Worm (Caenorhabditis elegans) whole organism, L4 larva: ENCODE results near the gene pgl-2.
A peak's percentile ranks its signal among the peaks of the same experiment; 100 is the strongest.

Source experiments
- F26F4.8 ChIP-seq: fragments of 200-800 bp; sonication (Bioruptor generic); conservative IDR thresholded peaks from 2 replicates; pipeline ENCODE4 v1.3.6; 2022; ENCODE audit warnings: missing genetic modification characterization, missing compliant biosample characterization
- F37D6.2 ChIP-seq: sonication (generic microtip); optimal IDR thresholded peaks from 2 replicates; lab custom pipeline; 2016; ENCODE audit warnings: mild to moderate bottlenecking, missing genetic modification characterization, missing compliant biosample characterization
- F44E2.7 ChIP-seq: fragments of 200-800 bp; sonication (Bioruptor generic); IDR thresholded peaks from 2 replicates; pipeline ENCODE4 v2.1.2; 2022; ENCODE audit warnings: missing genetic modification characterization, missing compliant biosample characterization
- T20F7.1 ChIP-seq: fragments of 200-800 bp; sonication (Bioruptor generic); optimal IDR thresholded peaks from 2 replicates; lab custom pipeline; 2018; ENCODE audit warnings: mild to moderate bottlenecking, missing genetic modification characterization, missing compliant biosample characterization
- ZK546.5 ChIP-seq, 2 experiments: sonication (generic microtip); optimal IDR thresholded peaks; 2 replicates each; lab custom pipeline; 2017; ENCODE audit warnings: missing biosample characterization in 2 of 2, missing genetic modification characterization in 2 of 2
- aly-2 ChIP-seq: sonication (generic microtip); optimal IDR thresholded peaks from 2 replicates; lab custom pipeline; 2018; ENCODE audit warnings: missing biosample characterization, missing genetic modification characterization
- ama-1 ChIP-seq: fragments of 150-350 bp; optimal IDR thresholded peaks from 2 replicates; lab custom pipeline; 2014; ENCODE audit warnings: inconsistent platforms, mixed read lengths
- arid-1 ChIP-seq: fragments of 200-800 bp; sonication (Bioruptor generic); conservative IDR thresholded peaks from 2 replicates; pipeline ENCODE4 v1.3.6; 2022; ENCODE audit warnings: missing genetic modification reagents, missing genetic modification characterization, missing compliant biosample characterization
- ceh-28 ChIP-seq: fragments of 150-350 bp; optimal IDR thresholded peaks from 2 replicates; lab custom pipeline; 2014; ENCODE audit warnings: missing biosample characterization, missing genetic modification reagents, missing genetic modification characterization
- ceh-32 ChIP-seq: sonication (generic microtip); optimal IDR thresholded peaks from 2 replicates; lab custom pipeline; 2016; ENCODE audit warnings: mild to moderate bottlenecking, missing genetic modification characterization, missing compliant biosample characterization; ENCODE audit not compliant: poor library complexity
- ceh-62 ChIP-seq: sonication (generic microtip); optimal IDR thresholded peaks from 2 replicates; lab custom pipeline; 2017; ENCODE audit warnings: missing biosample characterization, missing genetic modification characterization
- ces-1 ChIP-seq: fragments of 150-350 bp; sonication (generic microtip); optimal IDR thresholded peaks from 4 replicates; lab custom pipeline; 2014; ENCODE audit warnings: missing biosample characterization, missing genetic modification reagents, missing genetic modification characterization
- daf-12 ChIP-seq: fragments of 150-350 bp; optimal IDR thresholded peaks from 2 replicates; lab custom pipeline; 2014; ENCODE audit warnings: missing biosample characterization, missing genetic modification reagents, missing genetic modification characterization
- daf-16 ChIP-seq, 3 experiments: sonication (generic microtip); optimal IDR thresholded peaks; 2 replicates each; lab custom pipeline; 2016 to 2017; ENCODE audit warnings: missing genetic modification characterization in 3 of 3, missing genetic modification reagents in 3 of 3, mild to moderate bottlenecking in 2 of 3, missing compliant biosample characterization in 2 of 3, missing biosample characterization in 1 of 3, moderate library complexity in 1 of 3
- dmd-6 ChIP-seq: fragments of 200-800 bp; sonication (Bioruptor generic); IDR thresholded peaks from 2 replicates; pipeline ENCODE4 v1.3.6; 2022; ENCODE audit warnings: missing genetic modification reagents, missing genetic modification characterization, missing compliant biosample characterization
- dmd-9 ChIP-seq: fragments of 200-800 bp; sonication (Bioruptor generic); IDR thresholded peaks from 2 replicates; pipeline ENCODE4 v1.3.6; 2022; ENCODE audit warnings: missing genetic modification reagents, missing genetic modification characterization, missing compliant biosample characterization
- dpl-1 ChIP-seq: fragments of 150-350 bp; optimal IDR thresholded peaks from 2 replicates; lab custom pipeline; 2014; ENCODE audit warnings: missing biosample characterization, missing genetic modification reagents, missing genetic modification characterization
- dve-1 ChIP-seq: sonication (generic microtip); optimal IDR thresholded peaks from 2 replicates; lab custom pipeline; 2017; ENCODE audit warnings: antibody characterized with exemption, mild to moderate bottlenecking, missing genetic modification characterization, missing compliant biosample characterization; ENCODE audit not compliant: insufficient read depth
- fkh-10 ChIP-seq: fragments of 150-350 bp; optimal IDR thresholded peaks from 2 replicates; lab custom pipeline; 2014; ENCODE audit warnings: missing biosample characterization, missing genetic modification reagents, missing genetic modification characterization
- fos-1 ChIP-seq: fragments of 150-350 bp; optimal IDR thresholded peaks from 2 replicates; lab custom pipeline; 2014; ENCODE audit warnings: missing biosample characterization, missing genetic modification characterization
- gei-8 ChIP-seq: fragments of 200-800 bp; sonication (Bioruptor generic); optimal IDR thresholded peaks from 2 replicates; lab custom pipeline; 2018; ENCODE audit warnings: mild to moderate bottlenecking, missing genetic modification characterization, missing compliant biosample characterization
- hlh-11 ChIP-seq: fragments of 200-800 bp; sonication (Bioruptor generic); optimal IDR thresholded peaks from 2 replicates; lab custom pipeline; 2018; ENCODE audit warnings: mild to moderate bottlenecking, missing genetic modification characterization, missing compliant biosample characterization
- jun-1 ChIP-seq: fragments of 150-350 bp; optimal IDR thresholded peaks from 2 replicates; lab custom pipeline; 2014; ENCODE audit warnings: missing biosample characterization, missing genetic modification reagents, missing genetic modification characterization
- lin-1 ChIP-seq: fragments of 200-800 bp; sonication (Bioruptor generic); IDR thresholded peaks from 2 replicates; pipeline ENCODE4 v1.3.6; 2022; ENCODE audit warnings: missing genetic modification reagents, missing genetic modification characterization, missing compliant biosample characterization
- lin-13 ChIP-seq: fragments of 150-350 bp; optimal IDR thresholded peaks from 2 replicates; lab custom pipeline; 2014; ENCODE audit warnings: missing biosample characterization, missing genetic modification reagents, missing genetic modification characterization
- lin-15B ChIP-seq: fragments of 150-350 bp; sonication (generic microtip); optimal IDR thresholded peaks from 3 replicates; lab custom pipeline; 2014; ENCODE audit warnings: missing biosample characterization, missing genetic modification characterization
- lin-29 ChIP-seq: fragments of 200-800 bp; sonication (Bioruptor generic); IDR thresholded peaks from 2 replicates; pipeline ENCODE4 v1.3.6; 2022; ENCODE audit warnings: missing genetic modification reagents, missing genetic modification characterization, missing compliant biosample characterization
- lin-38 ChIP-seq: fragments of 200-800 bp; sonication (Bioruptor generic); IDR thresholded peaks from 2 replicates; pipeline ENCODE4 v1.3.6; 2022; ENCODE audit warnings: missing genetic modification reagents, missing genetic modification characterization, missing compliant biosample characterization
- madf-5 ChIP-seq, 2 experiments: fragments of 200-800 bp; sonication (Bioruptor generic); IDR thresholded peaks; 2 replicates each; pipeline ENCODE4 v1.3.6; 2022; ENCODE audit warnings: missing compliant biosample characterization in 2 of 2, missing genetic modification characterization in 2 of 2
- mdl-1 ChIP-seq, 2 experiments: fragments of 150-350 bp in 1 of 2; sonication (generic microtip) in 1 of 2; optimal IDR thresholded peaks; 2 replicates each; lab custom pipeline; 2014 to 2017; ENCODE audit warnings: missing biosample characterization in 2 of 2, missing genetic modification characterization in 2 of 2
- mep-1 ChIP-seq: fragments of 150-350 bp; sonication (generic microtip); optimal IDR thresholded peaks from 3 replicates; lab custom pipeline; 2014; ENCODE audit warnings: missing biosample characterization, missing genetic modification characterization
- mes-2 ChIP-seq: sonication (generic microtip); optimal IDR thresholded peaks from 2 replicates; lab custom pipeline; 2016; ENCODE audit warnings: missing genotype, mild to moderate bottlenecking, missing genetic modification characterization, missing compliant biosample characterization; ENCODE audit not compliant: poor library complexity, severe bottlenecking
- nhr-10 ChIP-seq: fragments of 150-350 bp; optimal IDR thresholded peaks from 2 replicates; lab custom pipeline; 2014; ENCODE audit warnings: missing biosample characterization, missing genetic modification characterization
- nhr-11 ChIP-seq: fragments of 150-350 bp; optimal IDR thresholded peaks from 2 replicates; lab custom pipeline; 2014; ENCODE audit warnings: missing biosample characterization, missing genetic modification characterization
- nhr-237 ChIP-seq: sonication (generic microtip); optimal IDR thresholded peaks from 2 replicates; lab custom pipeline; 2017; ENCODE audit warnings: missing biosample characterization, missing genetic modification characterization
- nhr-41 ChIP-seq: fragments of 200-800 bp; sonication (Bioruptor generic); IDR thresholded peaks from 2 replicates; pipeline ENCODE4 v1.3.6; 2022; ENCODE audit warnings: missing genetic modification reagents, missing genetic modification characterization, missing compliant biosample characterization
- nhr-42 ChIP-seq: fragments of 200-800 bp; sonication (Bioruptor generic); IDR thresholded peaks from 2 replicates; pipeline ENCODE4 v1.3.6; 2022; ENCODE audit warnings: missing genetic modification characterization, missing compliant biosample characterization
- nhr-76 ChIP-seq: fragments of 150-350 bp; optimal IDR thresholded peaks from 2 replicates; lab custom pipeline; 2014; ENCODE audit warnings: missing biosample characterization, missing genetic modification characterization
- nhr-77 ChIP-seq: fragments of 150-350 bp; optimal IDR thresholded peaks from 2 replicates; lab custom pipeline; 2014; ENCODE audit warnings: missing biosample characterization, missing genetic modification characterization
- php-3 ChIP-seq: fragments of 200-800 bp; sonication (Bioruptor generic); IDR thresholded peaks from 2 replicates; pipeline ENCODE4 v1.3.6; 2022; ENCODE audit warnings: missing genetic modification reagents, missing genetic modification characterization, missing compliant biosample characterization
- sdz-12 ChIP-seq: fragments of 200-800 bp; sonication (Bioruptor generic); optimal IDR thresholded peaks from 2 replicates; lab custom pipeline; 2018; ENCODE audit warnings: mild to moderate bottlenecking, missing genetic modification characterization, missing compliant biosample characterization
- set-16 ChIP-seq: fragments of 200-800 bp; sonication (Bioruptor generic); IDR thresholded peaks from 2 replicates; pipeline ENCODE4 v1.3.6; 2022; ENCODE audit warnings: missing genetic modification reagents, missing genetic modification characterization, missing compliant biosample characterization
- snpc-4 ChIP-seq: fragments of 150-350 bp; optimal IDR thresholded peaks from 2 replicates; lab custom pipeline; 2014; ENCODE audit warnings: missing biosample characterization, missing genetic modification characterization
- spr-1 ChIP-seq: sonication (generic microtip); optimal IDR thresholded peaks from 2 replicates; lab custom pipeline; 2016; ENCODE audit warnings: mild to moderate bottlenecking, missing genetic modification characterization, missing compliant biosample characterization
- unc-130 ChIP-seq: sonication (generic microtip); optimal IDR thresholded peaks from 2 replicates; lab custom pipeline; 2016; ENCODE audit warnings: missing genetic modification reagents, missing genetic modification characterization, missing compliant biosample characterization
- zag-1 ChIP-seq: fragments of 150-350 bp; optimal IDR thresholded peaks from 2 replicates; lab custom pipeline; 2014; ENCODE audit warnings: missing biosample characterization, missing genetic modification characterization
- zfp-3 ChIP-seq: fragments of 200-800 bp; sonication (Bioruptor generic); conservative IDR thresholded peaks from 2 replicates; pipeline ENCODE4 v1.3.6; 2022; ENCODE audit warnings: missing genetic modification reagents, missing genetic modification characterization, missing compliant biosample characterization
- zip-11 ChIP-seq: fragments of 200-800 bp; sonication (Bioruptor generic); IDR thresholded peaks from 2 replicates; pipeline ENCODE4 v1.3.6; 2022; ENCODE audit warnings: missing genetic modification characterization, missing compliant biosample characterization
- ztf-7 ChIP-seq: fragments of 150-350 bp; optimal IDR thresholded peaks from 2 replicates; lab custom pipeline; 2014; ENCODE audit warnings: missing biosample characterization, missing genetic modification characterization

The pgl-2 gene

ce11 chrIII:8688438-8688946 is 13.3 kb upstream of the pgl-2 start, which contains the start of gene hadb-1 (continued):
- TF ChIP-seq dmd-9 (GFP tag; lab: Robert Waterston, UW) (no peak), T20F7.1 (GFP tag; lab: Kevin White, UChicago) (peak; percentile 37)

ce11 chrIII:8685590-8686240 is 10.5 kb upstream of the pgl-2 start:
- no peak for TF ChIP-seq zip-11 (GFP tag; lab: Robert Waterston, UW)
- TF ChIP-seq ZK546.5 (tag; optimal IDR thresholded peaks at IDR 0.05; lab: Kevin White, UChicago): no peak
- peak; percentile 35 for TF ChIP-seq hlh-11 (tag; lab: Kevin White, UChicago)
- no peak for TF ChIP-seq nhr-10 (tag; lab: Kevin White, UChicago)
- TF ChIP-seq madf-5 (GFP tag; IDR thresholded peaks at IDR 0.05; lab: Robert Waterston, UW): no peak
- no peak for TF ChIP-seq zag-1 (tag; lab: Kevin White, UChicago)
- no peak for TF ChIP-seq jun-1 (tag; lab: Kevin White, UChicago)
- no peak for TF ChIP-seq ceh-62 (tag; lab: Kevin White, UChicago)
- no peak for TF ChIP-seq php-3 (GFP tag; lab: Robert Waterston, UW)
- no peak for TF ChIP-seq nhr-41 (GFP tag; lab: Robert Waterston, UW)
- TF ChIP-seq ceh-32: no peak
- no peak for TF ChIP-seq nhr-237 (tag; lab: Kevin White, UChicago)
- no peak for TF ChIP-seq lin-13 (GFP tag; lab: Kevin White, UChicago)
- TF ChIP-seq lin-1: 0 out of 2 replicates have a peak, but pooled peaks have one; percentile 15
- TF ChIP-seq unc-130 (GFP tag; lab: Kevin White, UChicago): no peak
- TF ChIP-seq daf-16 (GFP tag; optimal IDR thresholded peaks at IDR 0.05; lab: Kevin White, UChicago): no peak
- TF ChIP-seq daf-16 (tag; optimal IDR thresholded peaks at IDR 0.05; lab: Kevin White, UChicago): peak; percentile 36
- TF ChIP-seq mep-1 (tag; lab: Kevin White, UChicago): peak; percentile 27
- TF ChIP-seq ceh-28: no peak
- no peak for TF ChIP-seq aly-2 (tag; lab: Kevin White, UChicago)
- TF ChIP-seq zfp-3: peak; percentile 71; the same call in 1 of the 2 replicates
- TF ChIP-seq F37D6.2 (tag; lab: Kevin White, UChicago): no peak
- TF ChIP-seq F44E2.7 (GFP tag; lab: Robert Waterston, UW): no peak
- TF ChIP-seq mes-2 (tag; lab: Kevin White, UChicago): peak; percentile 4
- no peak for TF ChIP-seq fos-1 (tag; lab: Kevin White, UChicago)
- no peak for TF ChIP-seq ama-1
- TF ChIP-seq dve-1 (tag; lab: Kevin White, UChicago): peak; percentile 46
- TF ChIP-seq gei-8 (GFP tag; lab: Kevin White, UChicago): no peak
- TF ChIP-seq ztf-7 (tag; lab: Kevin White, UChicago): no peak
- no peak for TF ChIP-seq spr-1 (tag; lab: Kevin White, UChicago)
- peak; percentile 64 for TF ChIP-seq lin-38
- TF ChIP-seq snpc-4 (tag; lab: Kevin White, UChicago): no peak
- peak; percentile 18; the same call in 1 of the 2 replicates for TF ChIP-seq nhr-42
- TF ChIP-seq mdl-1 (tag; optimal IDR thresholded peaks at IDR 0.05; lab: Kevin White, UChicago): no peak
- no peak for TF ChIP-seq lin-29 (GFP tag; lab: Robert Waterston, UW)
- TF ChIP-seq sdz-12: no peak
- TF ChIP-seq ces-1 (GFP tag; lab: Kevin White, UChicago): no peak
- TF ChIP-seq lin-15B (tag; lab: Kevin White, UChicago): no peak
- no peak for TF ChIP-seq arid-1 (GFP tag; lab: Robert Waterston, UW)
- no peak for TF ChIP-seq set-16 (GFP tag; lab: Robert Waterston, UW)
- TF ChIP-seq nhr-76: no peak
- TF ChIP-seq F26F4.8 (GFP tag; lab: Robert Waterston, UW): no peak
- TF ChIP-seq nhr-77 (tag; lab: Kevin White, UChicago): no peak
- no peak for TF ChIP-seq fkh-10 (GFP tag; lab: Kevin White, UChicago)
- TF ChIP-seq dmd-6 (GFP tag; lab: Robert Waterston, UW): 0 out of 2 replicates have a peak, but pooled peaks have one; percentile 23
- TF ChIP-seq dpl-1: no peak
- TF ChIP-seq daf-12: no peak
- no peak for TF ChIP-seq nhr-11 (tag; lab: Kevin White, UChicago)
